Fruit fly (Drosophila melanogaster): ENCODE results near the gene CG18048.

Gene CG18048

dm6 chr3R:6368550-6369238 lies 22.8 kb downstream of the CG18048 start, which contains the start of gene CG10286 (continued):
- 0 out of 3 replicates have a peak, but pooled peaks have one; percentile 49 for TF ChIP-seq CG34422 (GFP tag; IDR thresholded peaks at IDR 0.05)
- TF ChIP-seq sr (GFP tag; IDR thresholded peaks at IDR 0.05) = no peak
- no peak for TF ChIP-seq CG4820 (GFP tag; optimal IDR thresholded peaks at IDR 0.05)
- no peak for TF ChIP-seq sens-2 (GFP tag; IDR thresholded peaks at IDR 0.05)
- TF ChIP-seq stc (GFP tag; IDR thresholded peaks at IDR 0.05) = no peak
- no peak for TF ChIP-seq CG4707 (GFP tag; optimal IDR thresholded peaks at IDR 0.05)
- peak; percentile 48 for TF ChIP-seq ssp (GFP tag; IDR thresholded peaks at IDR 0.05)
- peak; percentile 48; the same call in 1 of the 2 replicates for TF ChIP-seq CG6689 (GFP tag; IDR thresholded peaks at IDR 0.05)
- TF ChIP-seq kah (GFP tag; optimal IDR thresholded peaks at IDR 0.05) = no peak
- TF ChIP-seq Sox100B (GFP tag; optimal IDR thresholded peaks at IDR 0.05) = no peak
- TF ChIP-seq dm (GFP tag; optimal IDR thresholded peaks at IDR 0.05) = peak; percentile 97
- TF ChIP-seq CG10959 (GFP tag; IDR thresholded peaks at IDR 0.05) = no peak
- TF ChIP-seq repo (GFP tag; optimal IDR thresholded peaks at IDR 0.05) = peak; percentile 26
- TF ChIP-seq lola (GFP tag; optimal IDR thresholded peaks at IDR 0.05) = no peak
- no peak for TF ChIP-seq CG10321 (GFP tag; IDR thresholded peaks at IDR 0.05)
- no peak for TF ChIP-seq Hand (GFP tag; optimal IDR thresholded peaks at IDR 0.05)
- no peak for TF ChIP-seq fd3F (GFP tag; optimal IDR thresholded peaks at IDR 0.05)
- TF ChIP-seq CG18011 (GFP tag; optimal IDR thresholded peaks at IDR 0.05) = no peak
- TF ChIP-seq CG10147 (GFP tag; optimal IDR thresholded peaks at IDR 0.05) = no peak
- 0 out of 2 replicates have a peak, but pooled peaks have one; percentile 25 for TF ChIP-seq CG31224 (GFP tag; IDR thresholded peaks at IDR 0.05)
- peak; percentile 43; the same call in 1 of the 2 replicates for TF ChIP-seq CG17328 (GFP tag; IDR thresholded peaks at IDR 0.05)
- no peak for TF ChIP-seq trh (GFP tag; optimal IDR thresholded peaks at IDR 0.05)
- TF ChIP-seq ken (GFP tag; IDR thresholded peaks at IDR 0.05) = no peak
- TF ChIP-seq row (GFP tag; IDR thresholded peaks at IDR 0.05) = peak; percentile 65
- TF ChIP-seq CG15073 (GFP tag; optimal IDR thresholded peaks at IDR 0.05) = no peak
- TF ChIP-seq sim (GFP tag; IDR thresholded peaks at IDR 0.05) = no peak
- no peak; the same call in 1 of the 3 replicates for TF ChIP-seq CG17361 (GFP tag; IDR thresholded peaks at IDR 0.05)
- TF ChIP-seq crc (GFP tag; optimal IDR thresholded peaks at IDR 0.05) = no peak
- TF ChIP-seq Fer3 (tag; optimal IDR thresholded peaks at IDR 0.05) = peak; percentile 5
- TF ChIP-seq cg (GFP tag; optimal IDR thresholded peaks at IDR 0.05) = no peak
- TF ChIP-seq pum (GFP tag; optimal IDR thresholded peaks at IDR 0.05) = no peak
- no peak for TF ChIP-seq pfk (GFP tag; optimal IDR thresholded peaks at IDR 0.05)
- TF ChIP-seq Doc2 (GFP tag; IDR thresholded peaks at IDR 0.05) = no peak
- TF ChIP-seq az2 (GFP tag; optimal IDR thresholded peaks at IDR 0.05) = no peak
- TF ChIP-seq da (GFP tag; optimal IDR thresholded peaks at IDR 0.05) = no peak
- TF ChIP-seq CG12942 (GFP tag; optimal IDR thresholded peaks at IDR 0.05) = no peak
- TF ChIP-seq Eip74EF (GFP tag; optimal IDR thresholded peaks at IDR 0.05) = no peak
- TF ChIP-seq pzg (GFP tag; optimal IDR thresholded peaks at IDR 0.05) = peak; percentile 79
- TF ChIP-seq chm (GFP tag; IDR thresholded peaks at IDR 0.05) = peak; percentile 35; the same call in 1 of the 2 replicates
- TF ChIP-seq z (GFP tag; IDR thresholded peaks at IDR 0.05) = no peak
- TF ChIP-seq E2f1 (GFP tag; IDR thresholded peaks at IDR 0.05) = no peak
- TF ChIP-seq Sry-δ (GFP tag; optimal IDR thresholded peaks at IDR 0.05) = peak; percentile 83
- 0 out of 3 replicates have a peak, but pooled peaks have one; percentile 7 for TF ChIP-seq CG11456 (GFP tag; IDR thresholded peaks at IDR 0.05)
- TF ChIP-seq usp (GFP tag; optimal IDR thresholded peaks at IDR 0.05) = no peak
- 0 out of 3 replicates have a peak, but pooled peaks have one; percentile 54 for TF ChIP-seq CG14860 (GFP tag; IDR thresholded peaks at IDR 0.05; ENCODE audit: partially characterized antibody)
- no peak for TF ChIP-seq BtbVII (GFP tag; optimal IDR thresholded peaks at IDR 0.05)
- TF ChIP-seq CG2202 (tag; optimal IDR thresholded peaks at IDR 0.05) = no peak
- TF ChIP-seq NFAT (GFP tag; IDR thresholded peaks at IDR 0.05) = peak; percentile 52; the same call in 1 of the 2 replicates
- no peak for TF ChIP-seq sima (GFP tag; optimal IDR thresholded peaks at IDR 0.05)
- TF ChIP-seq gt (GFP tag; IDR thresholded peaks at IDR 0.05) = no peak
